Worm (Caenorhabditis elegans) whole organism, L3 larva: ENCODE measurements around the gene osm-5.

Experiments
- R02D3.7 ChIP-seq: fragments of 150-350 bp; optimal IDR thresholded peaks from 2 replicates; lab custom pipeline; 2014; ENCODE audit warnings: missing biosample characterization, missing genetic modification characterization
- ama-1 ChIP-seq: fragments of 150-350 bp; optimal IDR thresholded peaks from 2 replicates; lab custom pipeline; 2018
- ceh-9 ChIP-seq: sonication (generic microtip); optimal IDR thresholded peaks from 2 replicates; lab custom pipeline; 2018; ENCODE audit warnings: missing biosample characterization, missing genetic modification characterization
- daf-12 ChIP-seq: fragments of 150-350 bp; optimal IDR thresholded peaks from 2 replicates; lab custom pipeline; 2014; ENCODE audit warnings: missing biosample characterization, missing genetic modification reagents, missing genetic modification characterization
- egl-27 ChIP-seq: sonication (generic microtip); optimal IDR thresholded peaks from 4 replicates; lab custom pipeline; 2017; ENCODE audit warnings: missing biosample characterization, missing genetic modification reagents, missing genetic modification characterization
- elt-2 ChIP-seq: sonication (generic microtip); optimal IDR thresholded peaks from 2 replicates; lab custom pipeline; 2016; ENCODE audit warnings: missing genetic modification reagents, mild to moderate bottlenecking, missing genetic modification characterization, missing compliant biosample characterization
- mdl-1 ChIP-seq: fragments of 150-350 bp; optimal IDR thresholded peaks from 2 replicates; lab custom pipeline; 2014; ENCODE audit warnings: missing biosample characterization, missing genetic modification characterization
- nhr-11 ChIP-seq: fragments of 150-350 bp; optimal IDR thresholded peaks from 2 replicates; lab custom pipeline; 2014; ENCODE audit warnings: missing biosample characterization, missing genetic modification characterization
- nhr-237 ChIP-seq: fragments of 150-350 bp; optimal IDR thresholded peaks from 2 replicates; lab custom pipeline; 2014; ENCODE audit warnings: missing biosample characterization, missing genetic modification characterization
- nhr-77 ChIP-seq: fragments of 150-350 bp; optimal IDR thresholded peaks from 2 replicates; lab custom pipeline; 2014; ENCODE audit warnings: missing biosample characterization, missing genetic modification characterization
- skn-1 ChIP-seq: fragments of 150-350 bp; optimal IDR thresholded peaks from 2 replicates; lab custom pipeline; 2014; ENCODE audit warnings: missing biosample characterization, missing genetic modification characterization
- snpc-4 ChIP-seq: fragments of 150-350 bp; optimal IDR thresholded peaks from 2 replicates; lab custom pipeline; 2014; ENCODE audit warnings: missing biosample characterization, missing genetic modification characterization
- unc-39 ChIP-seq: sonication (generic microtip); optimal IDR thresholded peaks from 4 replicates; lab custom pipeline; 2017; ENCODE audit warnings: missing biosample characterization, missing genetic modification characterization
- ztf-11 ChIP-seq: fragments of 150-350 bp; optimal IDR thresholded peaks from 2 replicates; lab custom pipeline; 2014; ENCODE audit warnings: missing biosample characterization, missing genetic modification characterization

DNA sequence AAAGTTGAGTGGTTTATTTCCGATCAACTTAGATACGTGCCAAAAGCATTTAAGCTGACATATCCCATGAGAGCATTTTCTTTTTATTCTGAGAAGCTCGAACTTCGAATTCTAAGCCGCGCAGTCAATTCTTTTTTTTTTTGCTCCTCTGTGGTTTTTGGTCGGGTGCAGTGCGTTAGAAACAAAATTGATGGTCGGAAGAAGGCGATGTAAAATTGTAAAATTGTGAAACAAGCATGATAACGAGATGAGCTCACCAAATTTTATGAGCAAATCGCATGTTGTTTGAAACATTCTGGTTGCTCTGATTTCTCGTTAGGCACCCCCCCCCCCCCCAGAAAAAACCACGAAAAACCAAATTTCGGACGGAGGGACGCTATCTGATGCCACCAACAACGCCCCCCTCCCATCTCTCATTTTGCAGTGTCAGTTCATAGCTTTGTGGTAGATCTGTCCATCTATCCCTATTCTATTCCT is 40.6 kb downstream of the osm-5 start, which contains the start of gene aqp-7:
- TF ChIP-seq nhr-237 (tag; lab: Kevin White, UChicago) (no peak), ama-1 (lab: Kevin White, UChicago) (no peak), unc-39 (tag; lab: Kevin White, UChicago) (no peak), R02D3.7 (tag; lab: Kevin White, UChicago) (no peak), nhr-77 (tag; lab: Kevin White, UChicago) (no peak), snpc-4 (tag; lab: Kevin White, UChicago) (no peak), ceh-9 (tag; lab: Kevin White, UChicago) (no peak), egl-27 (tag; lab: Kevin White, UChicago) (no peak), mdl-1 (tag; lab: Kevin White, UChicago) (no peak), elt-2 (tag; lab: Kevin White, UChicago) (no peak), daf-12 (tag; lab: Kevin White, UChicago) (no peak), ztf-11 (no peak), nhr-11 (tag; lab: Kevin White, UChicago) (no peak), skn-1 (tag; lab: Kevin White, UChicago) (no peak)
